Fruit fly (Drosophila melanogaster) whole organism, embryonic: ENCODE results near the gene CG4660.

Source experiments
- ATbp ChIP-seq: fragments of 200-800 bp; sonication (Bioruptor generic); optimal IDR thresholded peaks from 2 replicates; lab custom pipeline; 2017; ENCODE audit warnings: missing biosample characterization, mild to moderate bottlenecking, missing genetic modification characterization, missing genetic modification reagents
- Atf-2 ChIP-seq: fragments of 200-800 bp; sonication (Bioruptor generic); optimal IDR thresholded peaks from 2 replicates; lab custom pipeline; 2016; ENCODE audit warnings: missing biosample characterization, missing genetic modification characterization
- Blimp-1 ChIP-seq: fragments of 200-800 bp; sonication (Bioruptor generic); optimal IDR thresholded peaks from 3 replicates; lab custom pipeline; 2018; ENCODE audit warnings: missing biosample characterization, missing genetic modification characterization, mild to moderate bottlenecking, moderate library complexity, missing genetic modification reagents
- CG10147 ChIP-seq: fragments of 200-800 bp; sonication (Bioruptor generic); optimal IDR thresholded peaks from 2 replicates; lab custom pipeline; 2019; ENCODE audit warnings: missing biosample characterization, mild to moderate bottlenecking, missing genetic modification characterization, moderate library complexity
- CG10979 ChIP-seq: fragments of 200-800 bp; sonication (Bioruptor generic); optimal IDR thresholded peaks from 2 replicates; lab custom pipeline; 2018; ENCODE audit warnings: missing biosample characterization, mild to moderate bottlenecking, missing genetic modification characterization, moderate library complexity
- CG11456 ChIP-seq: fragments of 200-800 bp; sonication (Bioruptor generic); IDR thresholded peaks from 3 replicates; pipeline ENCODE4 v1.3.6; 2022; ENCODE audit warnings: missing biosample characterization, missing genetic modification characterization
- CG12155 ChIP-seq: fragments of 200-800 bp; sonication (Bioruptor generic); optimal IDR thresholded peaks from 3 replicates; lab custom pipeline; 2016; ENCODE audit warnings: missing biosample characterization, missing genetic modification characterization
- CG1647 ChIP-seq: fragments of 200-800 bp; sonication (Bioruptor generic); optimal IDR thresholded peaks from 3 replicates; lab custom pipeline; 2016; ENCODE audit warnings: missing biosample characterization, missing genetic modification characterization
- CG17359 ChIP-seq: fragments of 200-800 bp; sonication (Bioruptor generic); optimal IDR thresholded peaks from 3 replicates; lab custom pipeline; 2018; ENCODE audit warnings: missing biosample characterization, mild to moderate bottlenecking, missing genetic modification characterization, moderate library complexity
- CG17385 ChIP-seq: fragments of 200-800 bp; sonication (Bioruptor generic); optimal IDR thresholded peaks from 3 replicates; lab custom pipeline; 2018; ENCODE audit warnings: missing biosample characterization, mild to moderate bottlenecking, missing genetic modification characterization
- CG18476 ChIP-seq: fragments of 200-800 bp; sonication (Bioruptor generic); optimal IDR thresholded peaks from 2 replicates; lab custom pipeline; 2016; ENCODE audit warnings: missing biosample characterization, mild to moderate bottlenecking, missing genetic modification characterization
- CG30403 ChIP-seq: fragments of 200-800 bp; sonication (Bioruptor generic); optimal IDR thresholded peaks from 3 replicates; lab custom pipeline; 2016; ENCODE audit warnings: missing biosample characterization, missing genetic modification characterization
- CG4404 ChIP-seq: fragments of 200-800 bp; sonication (Bioruptor generic); IDR thresholded peaks from 2 replicates; pipeline ENCODE4 v1.3.6; 2022; ENCODE audit warnings: missing biosample characterization, missing genetic modification characterization
- CG7372 ChIP-seq: fragments of 200-800 bp; sonication (Bioruptor generic); IDR thresholded peaks from 2 replicates; pipeline ENCODE4 v1.3.6; 2022; ENCODE audit warnings: missing biosample characterization, missing genetic modification characterization
- CG7786 ChIP-seq: fragments of 200-800 bp; sonication (Bioruptor generic); optimal IDR thresholded peaks from 2 replicates; lab custom pipeline; 2016; ENCODE audit warnings: missing biosample characterization, missing genetic modification characterization
- CG8765 ChIP-seq: fragments of 200-800 bp; sonication (Bioruptor generic); IDR thresholded peaks from 2 replicates; pipeline ENCODE4 v1.3.6; 2022; ENCODE audit warnings: missing biosample characterization, missing genetic modification characterization
- CoRest ChIP-seq: fragments of 200-800 bp; sonication (Bioruptor generic); optimal IDR thresholded peaks from 3 replicates; lab custom pipeline; 2018; ENCODE audit warnings: missing biosample characterization, mild to moderate bottlenecking, missing genetic modification characterization, moderate library complexity
- CrebB ChIP-seq: fragments of 200-800 bp; sonication (Bioruptor generic); optimal IDR thresholded peaks from 3 replicates; lab custom pipeline; 2018; ENCODE audit warnings: missing biosample characterization, mild to moderate bottlenecking, missing genetic modification characterization
- Dip2 ChIP-seq: fragments of 200-800 bp; sonication (Bioruptor generic); IDR thresholded peaks from 2 replicates; pipeline ENCODE4 v1.3.6; 2022; ENCODE audit warnings: missing biosample characterization, missing genetic modification characterization
- Dref ChIP-seq: fragments of 200-800 bp; sonication (Bioruptor generic); IDR thresholded peaks from 2 replicates; pipeline ENCODE4 v1.3.6; 2022; ENCODE audit warnings: missing biosample characterization, missing genetic modification characterization
- Ets65A ChIP-seq: fragments of 200-800 bp; sonication (Bioruptor generic); peaks from one replicate; lab custom pipeline; 2016; ENCODE audit warnings: missing biosample characterization, missing genetic modification characterization
- Fer3 ChIP-seq: fragments of 200-800 bp; sonication (Bioruptor generic); optimal IDR thresholded peaks from 2 replicates; lab custom pipeline; 2018; ENCODE audit warnings: missing biosample characterization, mild to moderate bottlenecking, missing genetic modification characterization, moderate library complexity
- Gsc ChIP-seq: fragments of 200-800 bp; sonication (Bioruptor generic); IDR thresholded peaks from 2 replicates; pipeline ENCODE4 v1.3.6; 2022; ENCODE audit warnings: missing biosample characterization, missing genetic modification characterization
- Gug ChIP-seq: fragments of 200-800 bp; sonication (Bioruptor generic); IDR thresholded peaks from 4 replicates; pipeline ENCODE4 v1.3.6; 2022; ENCODE audit warnings: missing biosample characterization, missing genetic modification characterization
- HmgZ ChIP-seq: fragments of 200-800 bp; sonication (Bioruptor generic); optimal IDR thresholded peaks from 2 replicates; lab custom pipeline; 2018; ENCODE audit warnings: missing biosample characterization, mild to moderate bottlenecking, missing genetic modification characterization
- MTF-1 ChIP-seq: fragments of 200-800 bp; sonication (Bioruptor generic); optimal IDR thresholded peaks from 2 replicates; lab custom pipeline; 2018; ENCODE audit warnings: missing biosample characterization, mild to moderate bottlenecking, missing genetic modification characterization, borderline replicate concordance
- NK7.1 ChIP-seq: fragments of 200-800 bp; sonication (Bioruptor generic); optimal IDR thresholded peaks from 3 replicates; lab custom pipeline; 2016; ENCODE audit warnings: missing biosample characterization, missing genetic modification characterization
- Side ChIP-seq: fragments of 200-800 bp; sonication (Bioruptor generic); optimal IDR thresholded peaks from 2 replicates; lab custom pipeline; 2016; ENCODE audit warnings: missing biosample characterization, missing genetic modification characterization
- Stat92E ChIP-seq, 3 experiments: fragments of >200 bp in 2 of 3; fragments of 200-800 bp in 1 of 3; sonication (Bioruptor generic) in 1 of 3; optimal IDR thresholded peaks; 2 replicates each; lab custom pipeline; 2017 to 2019; ENCODE audit warnings: missing biosample characterization in 3 of 3, missing genetic modification characterization in 3 of 3, mild to moderate bottlenecking in 1 of 3, moderate library complexity in 1 of 3
- ap ChIP-seq: fragments of 200-800 bp; sonication (Bioruptor generic); IDR thresholded peaks from 2 replicates; pipeline ENCODE4 v1.3.6; 2022; ENCODE audit warnings: missing biosample characterization, missing genetic modification characterization
- ato ChIP-seq: fragments of 200-800 bp; sonication (Bioruptor generic); IDR thresholded peaks from 2 replicates; pipeline ENCODE4 v1.3.6; 2022; ENCODE audit warnings: missing biosample characterization, missing genetic modification characterization; ENCODE audit not compliant: partially characterized antibody
- bbx ChIP-seq: fragments of 200-800 bp; sonication (Bioruptor generic); IDR thresholded peaks from 2 replicates; pipeline ENCODE4 v1.3.6; 2022; ENCODE audit warnings: missing biosample characterization, missing genetic modification characterization; ENCODE audit not compliant: partially characterized antibody
- caup ChIP-seq: fragments of 200-800 bp; sonication (Bioruptor generic); optimal IDR thresholded peaks from 3 replicates; lab custom pipeline; 2017; ENCODE audit warnings: missing biosample characterization, mild to moderate bottlenecking, missing genetic modification characterization, moderate library complexity; ENCODE audit not compliant: severe bottlenecking
- crol ChIP-seq: fragments of 200-800 bp; sonication (Bioruptor generic); IDR thresholded peaks from 2 replicates; pipeline ENCODE4 v1.3.6; 2022; ENCODE audit warnings: missing biosample characterization, missing genetic modification characterization
- danr ChIP-seq: fragments of 200-800 bp; sonication (Bioruptor generic); IDR thresholded peaks from 2 replicates; pipeline ENCODE4 v1.3.6; 2022; ENCODE audit warnings: missing biosample characterization, missing genetic modification characterization
- emc ChIP-seq: fragments of 200-800 bp; sonication (Bioruptor generic); optimal IDR thresholded peaks from 2 replicates; lab custom pipeline; 2016; ENCODE audit warnings: missing biosample characterization, missing genetic modification characterization
- fd64A ChIP-seq: fragments of 200-800 bp; sonication (Bioruptor generic); optimal IDR thresholded peaks from 3 replicates; lab custom pipeline; 2018; ENCODE audit warnings: missing biosample characterization, mild to moderate bottlenecking, missing genetic modification characterization
- gcm ChIP-seq: fragments of 200-800 bp; sonication (Bioruptor generic); optimal IDR thresholded peaks from 2 replicates; lab custom pipeline; 2019; ENCODE audit warnings: missing biosample characterization, mild to moderate bottlenecking, missing genetic modification characterization, moderate library complexity
- gsb-n ChIP-seq: fragments of 200-800 bp; sonication (Bioruptor generic); optimal IDR thresholded peaks from 3 replicates; lab custom pipeline; 2018; ENCODE audit warnings: missing biosample characterization, mild to moderate bottlenecking, missing genetic modification characterization
- gt ChIP-seq: fragments of 200-800 bp; sonication (Bioruptor generic); IDR thresholded peaks from 2 replicates; pipeline ENCODE4 v1.3.6; 2022; ENCODE audit warnings: missing biosample characterization, missing genetic modification characterization
- kni ChIP-seq: fragments of 200-800 bp; sonication (Bioruptor generic); optimal IDR thresholded peaks from 3 replicates; lab custom pipeline; 2017; ENCODE audit warnings: mild to moderate bottlenecking, missing biosample characterization, missing genetic modification reagents, missing genetic modification characterization
- mirr ChIP-seq: fragments of 200-800 bp; sonication (Bioruptor generic); optimal IDR thresholded peaks from 3 replicates; lab custom pipeline; 2018; ENCODE audit warnings: missing biosample characterization, mild to moderate bottlenecking, missing genetic modification characterization
- pan ChIP-seq, 4 experiments: fragments of >200 bp in 3 of 4; fragments of 200-800 bp in 1 of 4; sonication (Bioruptor generic) in 1 of 4; optimal IDR thresholded peaks in 3 of 4; IDR thresholded peaks in 1 of 4; 2 replicates each; pipeline versions ENCODE4 v1.3.6 to Lab custom; 2017 to 2022; ENCODE audit warnings: missing biosample characterization in 2 of 4, missing genetic modification characterization in 2 of 4, mixed read lengths in 1 of 4
- sc ChIP-seq, 3 experiments: fragments of >200 bp in 2 of 3; fragments of 200-800 bp in 1 of 3; sonication (Bioruptor generic) in 1 of 3; optimal IDR thresholded peaks; 2 replicates in 2 of 3; 3 replicates in 1 of 3; lab custom pipeline; 2017; ENCODE audit warnings: mild to moderate bottlenecking in 1 of 3, missing biosample characterization in 1 of 3, missing genetic modification characterization in 1 of 3, missing genetic modification reagents in 1 of 3
- so ChIP-seq: fragments of 200-800 bp; sonication (Bioruptor generic); IDR thresholded peaks from 3 replicates; pipeline ENCODE4 v1.3.6; 2022; ENCODE audit warnings: missing biosample characterization, missing genetic modification characterization
- unc-4 ChIP-seq: fragments of 200-800 bp; sonication (Bioruptor generic); IDR thresholded peaks from 2 replicates; pipeline ENCODE4 v1.3.6; 2022; ENCODE audit warnings: missing biosample characterization, missing genetic modification characterization; ENCODE audit not compliant: partially characterized antibody
- wek ChIP-seq: fragments of 200-800 bp; sonication (Bioruptor generic); optimal IDR thresholded peaks from 3 replicates; lab custom pipeline; 2018; ENCODE audit warnings: missing biosample characterization, mild to moderate bottlenecking, missing genetic modification characterization, moderate library complexity
- zf30C ChIP-seq: fragments of 200-800 bp; sonication (Bioruptor generic); optimal IDR thresholded peaks from 3 replicates; lab custom pipeline; 2018; ENCODE audit warnings: missing biosample characterization, mild to moderate bottlenecking, missing genetic modification characterization

Gene CG4660

DNA sequence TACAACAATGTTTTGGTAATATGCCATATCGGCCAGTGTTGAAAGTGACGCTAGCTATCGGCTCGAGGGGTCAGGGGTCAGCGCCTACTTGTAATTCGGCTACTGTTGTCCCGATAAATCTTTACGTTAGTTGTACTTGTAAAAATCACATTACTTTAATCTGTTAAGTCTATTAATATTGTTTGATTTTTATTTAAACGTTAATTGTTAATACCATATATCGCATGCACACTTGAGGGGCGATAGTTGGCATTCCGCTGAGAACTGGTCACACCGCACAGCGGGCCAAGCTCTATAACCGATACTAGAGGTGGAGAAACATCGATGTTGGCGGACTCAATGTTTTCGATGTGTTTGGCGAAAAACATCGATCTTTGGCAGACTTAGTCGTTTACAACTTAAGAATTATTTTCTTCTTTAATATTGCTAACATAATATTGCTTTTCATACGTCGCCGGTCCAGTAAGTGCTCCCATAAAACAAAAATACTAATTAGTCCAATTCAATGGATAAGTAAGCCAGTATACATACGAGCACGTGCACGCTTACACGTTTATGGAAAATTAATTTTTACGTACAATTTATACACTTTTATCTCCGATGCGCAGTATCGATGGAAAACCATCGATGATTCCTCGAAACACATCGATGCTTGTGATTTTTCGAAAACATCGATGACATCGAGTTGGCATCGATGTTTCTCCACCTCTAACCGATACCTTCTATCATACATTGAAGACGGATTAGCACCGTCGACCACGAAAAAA is 43.8 kb downstream of the CG4660 start, which contains the start of the genes rux and MCTS1 (continued):
- TF ChIP-seq CG4404 (GFP tag; lab: Robert Waterston, UW): peak; percentile 37
- TF ChIP-seq Blimp-1 (GFP tag; lab: Kevin White, UChicago): no peak
- 0 out of 2 replicates have a peak, but pooled peaks have one; percentile 13 for TF ChIP-seq crol (GFP tag; lab: Robert Waterston, UW)
- no peak for TF ChIP-seq kni (GFP tag; lab: Kevin White, UChicago)
- TF ChIP-seq fd64A (GFP tag; lab: Kevin White, UChicago): no peak
- TF ChIP-seq CG7372 (GFP tag; lab: Robert Waterston, UW): no peak
- TF ChIP-seq Ets65A (GFP tag; lab: Kevin White, UChicago): peak; percentile 85
- TF ChIP-seq pan (optimal IDR thresholded peaks at IDR 0.05; lab: Kevin White, UChicago): no peak
- TF ChIP-seq pan (GFP tag; optimal IDR thresholded peaks at IDR 0.05 in 1 of 2, IDR thresholded peaks at IDR 0.05 in 1 of 2): no peak
- TF ChIP-seq HmgZ: peak; percentile 28
- TF ChIP-seq gt (GFP tag; lab: Robert Waterston, UW): no peak
- no peak for TF ChIP-seq CG17385 (GFP tag; lab: Kevin White, UChicago)
- TF ChIP-seq CG12155 (GFP tag; lab: Kevin White, UChicago): peak; percentile 29
- TF ChIP-seq unc-4: peak; percentile 82
- peak; percentile 64 for TF ChIP-seq CG30403 (GFP tag; lab: Kevin White, UChicago)
- no peak for TF ChIP-seq caup (GFP tag; lab: Kevin White, UChicago)
- TF ChIP-seq Gsc (GFP tag; lab: Robert Waterston, UW): no peak
- peak; percentile 74; the same call in 2 of the 3 replicates for TF ChIP-seq CG11456
- TF ChIP-seq ATbp (GFP tag; lab: Kevin White, UChicago): no peak
- TF ChIP-seq Gug (GFP tag; lab: Robert Waterston, UW): peak; percentile 56; the same call in 2 of the 4 replicates
- no peak for TF ChIP-seq emc
- TF ChIP-seq mirr: no peak
- TF ChIP-seq CG10979 (tag; lab: Kevin White, UChicago): no peak
- TF ChIP-seq danr (GFP tag; lab: Robert Waterston, UW): no peak
- TF ChIP-seq zf30C (GFP tag; lab: Kevin White, UChicago): no peak
- no peak for TF ChIP-seq CG17359 (tag; lab: Kevin White, UChicago)
- TF ChIP-seq Dip2 (GFP tag; lab: Robert Waterston, UW): no peak
- peak; percentile 8 for TF ChIP-seq Side
- TF ChIP-seq Dref: peak; percentile 93
- TF ChIP-seq CG10147 (GFP tag; lab: Kevin White, UChicago): no peak
- TF ChIP-seq wek (GFP tag; lab: Kevin White, UChicago): no peak
- no peak for TF ChIP-seq sc (optimal IDR thresholded peaks at IDR 0.05; lab: Kevin White, UChicago)
- no peak for TF ChIP-seq sc (GFP tag; optimal IDR thresholded peaks at IDR 0.05; lab: Kevin White, UChicago)
- TF ChIP-seq Atf-2 (GFP tag; lab: Kevin White, UChicago): no peak
- TF ChIP-seq CG8765 (GFP tag; lab: Robert Waterston, UW): no peak
- peak; percentile 23 for TF ChIP-seq CG7786 (GFP tag; lab: Kevin White, UChicago)
- TF ChIP-seq so (GFP tag; lab: Robert Waterston, UW): no peak
- TF ChIP-seq Stat92E (GFP tag; optimal IDR thresholded peaks at IDR 0.05; lab: Kevin White, UChicago): no peak
- peak; percentile 11 for TF ChIP-seq gsb-n
- TF ChIP-seq gcm (GFP tag; lab: Kevin White, UChicago): no peak
- no peak for TF ChIP-seq CrebB (tag; lab: Kevin White, UChicago)
- TF ChIP-seq CG18476: no peak
- TF ChIP-seq bbx (GFP tag; lab: Robert Waterston, UW): peak; percentile 92
- no peak for TF ChIP-seq MTF-1 (GFP tag; lab: Kevin White, UChicago)
- peak; percentile 86 for TF ChIP-seq ato (GFP tag; lab: Robert Waterston, UW)
- no peak for TF ChIP-seq CG1647 (GFP tag; lab: Kevin White, UChicago)
- TF ChIP-seq CoRest (tag; lab: Kevin White, UChicago): peak; percentile 52
- no peak for TF ChIP-seq ap (GFP tag; lab: Robert Waterston, UW)
- TF ChIP-seq Fer3 (tag; lab: Kevin White, UChicago): no peak
- no peak for TF ChIP-seq NK7.1
